Fruit fly (Drosophila melanogaster) whole organism, prepupa: ENCODE results near the gene CG2246.

Source experiments
- CG10631 ChIP-seq: fragments of 200-800 bp; sonication (Bioruptor generic); optimal IDR thresholded peaks from 2 replicates; lab custom pipeline; 2016; ENCODE audit warnings: missing biosample characterization, missing genetic modification characterization
- CG10669 ChIP-seq: fragments of 200-800 bp; sonication (Bioruptor generic); optimal IDR thresholded peaks from 3 replicates; lab custom pipeline; 2018; ENCODE audit warnings: missing biosample characterization, mild to moderate bottlenecking, missing genetic modification characterization, moderate library complexity
- CG11762 ChIP-seq: fragments of 200-800 bp; sonication (Bioruptor generic); optimal IDR thresholded peaks from 3 replicates; lab custom pipeline; 2016; ENCODE audit warnings: missing biosample characterization, missing genetic modification characterization; ENCODE audit not compliant: insufficient read depth
- CG11902 ChIP-seq: fragments of 200-800 bp; sonication (Bioruptor generic); optimal IDR thresholded peaks from 3 replicates; lab custom pipeline; 2016; ENCODE audit warnings: missing biosample characterization, missing genetic modification characterization
- CG15336 ChIP-seq: fragments of 200-800 bp; sonication (Bioruptor generic); IDR thresholded peaks from 2 replicates; pipeline ENCODE4 v1.3.6; 2022; ENCODE audit warnings: missing biosample characterization, missing genetic modification characterization
- CG1621 ChIP-seq: fragments of 200-800 bp; sonication (Bioruptor generic); optimal IDR thresholded peaks from 3 replicates; lab custom pipeline; 2018; ENCODE audit warnings: missing biosample characterization, mild to moderate bottlenecking, missing genetic modification characterization
- CG3032 ChIP-seq: fragments of 200-800 bp; optimal IDR thresholded peaks from 2 replicates; lab custom pipeline; 2019; ENCODE audit warnings: missing biosample characterization, mild to moderate bottlenecking, missing genetic modification characterization, moderate library complexity
- CG31627 ChIP-seq: fragments of 200-800 bp; sonication (Bioruptor generic); optimal IDR thresholded peaks from 3 replicates; lab custom pipeline; 2016; ENCODE audit warnings: missing biosample characterization, missing genetic modification characterization
- CG34406 ChIP-seq: fragments of 200-800 bp; sonication (Bioruptor generic); optimal IDR thresholded peaks from 3 replicates; lab custom pipeline; 2016; ENCODE audit warnings: missing biosample characterization, missing genetic modification characterization
- CG3919 ChIP-seq: fragments of 200-800 bp; sonication (Bioruptor generic); optimal IDR thresholded peaks from 3 replicates; lab custom pipeline; 2016; ENCODE audit warnings: missing biosample characterization, missing genetic modification characterization
- CG4318 ChIP-seq: fragments of 200-800 bp; sonication (Bioruptor generic); optimal IDR thresholded peaks from 3 replicates; lab custom pipeline; 2017; ENCODE audit warnings: missing biosample characterization, mild to moderate bottlenecking, missing genetic modification characterization
- CG6163 ChIP-seq: fragments of 200-800 bp; sonication (Bioruptor generic); IDR thresholded peaks from 3 replicates; pipeline ENCODE4 v1.3.6; 2022; ENCODE audit warnings: missing biosample characterization, missing genetic modification characterization
- CG6276 ChIP-seq: fragments of 200-800 bp; sonication (Bioruptor generic); optimal IDR thresholded peaks from 2 replicates; lab custom pipeline; 2017; ENCODE audit warnings: missing biosample characterization, mild to moderate bottlenecking, missing genetic modification characterization
- CG6792 ChIP-seq: fragments of 200-800 bp; sonication (Bioruptor generic); optimal IDR thresholded peaks from 3 replicates; lab custom pipeline; 2016; ENCODE audit warnings: missing biosample characterization, missing genetic modification characterization
- CG6808 ChIP-seq: fragments of 200-800 bp; sonication (Bioruptor generic); optimal IDR thresholded peaks from 3 replicates; lab custom pipeline; 2017; ENCODE audit warnings: missing biosample characterization, missing genetic modification characterization, mild to moderate bottlenecking, moderate library complexity, missing genetic modification reagents
- CG6854 ChIP-seq: fragments of 200-800 bp; sonication (Bioruptor generic); optimal IDR thresholded peaks from 2 replicates; lab custom pipeline; 2017; ENCODE audit warnings: missing biosample characterization, mild to moderate bottlenecking, missing genetic modification characterization
- CG7368 ChIP-seq: fragments of 200-800 bp; sonication (Bioruptor generic); optimal IDR thresholded peaks from 3 replicates; lab custom pipeline; 2016; ENCODE audit warnings: missing biosample characterization, missing genetic modification characterization
- CG8119 ChIP-seq: fragments of 200-800 bp; sonication (Bioruptor generic); IDR thresholded peaks from 3 replicates; pipeline ENCODE4 v1.3.6; 2022; ENCODE audit warnings: missing biosample characterization, missing genetic modification characterization
- CG8319 ChIP-seq: fragments of 200-800 bp; sonication (Bioruptor generic); optimal IDR thresholded peaks from 3 replicates; lab custom pipeline; 2016; ENCODE audit warnings: missing biosample characterization, missing genetic modification characterization
- CG9139 ChIP-seq: fragments of 200-800 bp; sonication (Bioruptor generic); optimal IDR thresholded peaks from 3 replicates; lab custom pipeline; 2017; ENCODE audit warnings: missing biosample characterization, mild to moderate bottlenecking, missing genetic modification characterization
- Eip75B ChIP-seq: fragments of 200-800 bp; sonication (Bioruptor generic); optimal IDR thresholded peaks from 3 replicates; lab custom pipeline; 2016; ENCODE audit warnings: missing biosample characterization, missing genetic modification characterization
- Eip78C ChIP-seq: fragments of 200-800 bp; sonication (Bioruptor generic); peaks from one replicate; lab custom pipeline; 2016; ENCODE audit warnings: missing biosample characterization, missing genetic modification characterization
- Eip93F ChIP-seq: fragments of 200-800 bp; sonication (Bioruptor generic); optimal IDR thresholded peaks from 2 replicates; lab custom pipeline; 2016; ENCODE audit warnings: missing biosample characterization, mild to moderate bottlenecking, missing genetic modification characterization
- Ets96B ChIP-seq: fragments of 200-800 bp; optimal IDR thresholded peaks from 2 replicates; lab custom pipeline; 2019; ENCODE audit warnings: missing biosample characterization, mild to moderate bottlenecking, missing genetic modification characterization, moderate library complexity
- Gug ChIP-seq: fragments of 200-800 bp; sonication (Bioruptor generic); IDR thresholded peaks from 2 replicates; pipeline ENCODE4 v1.3.6; 2022; ENCODE audit warnings: missing biosample characterization, missing genetic modification characterization
- Hr38 ChIP-seq: sonication (Bioruptor generic); optimal IDR thresholded peaks from 2 replicates; lab custom pipeline; 2016; ENCODE audit warnings: missing biosample characterization, missing genetic modification characterization
- Hr39 ChIP-seq: fragments of 200-800 bp; sonication (Bioruptor generic); optimal IDR thresholded peaks from 2 replicates; lab custom pipeline; 2016; ENCODE audit warnings: missing biosample characterization, missing genetic modification characterization
- Hr4 ChIP-seq: fragments of 200-800 bp; sonication (Bioruptor generic); optimal IDR thresholded peaks from 3 replicates; lab custom pipeline; 2016; ENCODE audit warnings: missing biosample characterization, missing genetic modification characterization
- Lpt ChIP-seq: fragments of 200-800 bp; sonication (Bioruptor generic); optimal IDR thresholded peaks from 3 replicates; lab custom pipeline; 2016; ENCODE audit warnings: missing biosample characterization, missing genetic modification characterization
- Met ChIP-seq: fragments of 200-800 bp; sonication (Bioruptor generic); optimal IDR thresholded peaks from 3 replicates; lab custom pipeline; 2016; ENCODE audit warnings: missing biosample characterization, missing genetic modification characterization
- OdsH ChIP-seq: fragments of 200-800 bp; sonication (Bioruptor generic); optimal IDR thresholded peaks from 3 replicates; lab custom pipeline; 2016; ENCODE audit warnings: missing biosample characterization, missing genetic modification characterization
- Smox ChIP-seq: fragments of 200-800 bp; sonication (Bioruptor generic); optimal IDR thresholded peaks from 3 replicates; lab custom pipeline; 2016; ENCODE audit warnings: missing biosample characterization, missing genetic modification characterization
- Sox14 ChIP-seq: fragments of 200-800 bp; sonication (Bioruptor generic); optimal IDR thresholded peaks from 3 replicates; lab custom pipeline; 2016; ENCODE audit warnings: missing biosample characterization, missing genetic modification characterization
- Sox15 ChIP-seq: fragments of 200-800 bp; sonication (Bioruptor generic); optimal IDR thresholded peaks from 3 replicates; lab custom pipeline; 2016; ENCODE audit warnings: missing biosample characterization, missing genetic modification characterization
- achi ChIP-seq: fragments of 200-800 bp; sonication (Bioruptor generic); optimal IDR thresholded peaks from 3 replicates; lab custom pipeline; 2016; ENCODE audit warnings: missing biosample characterization, missing genetic modification characterization
- acj6 ChIP-seq: fragments of 200-800 bp; sonication (Bioruptor generic); optimal IDR thresholded peaks from 3 replicates; lab custom pipeline; 2016; ENCODE audit warnings: missing biosample characterization, missing genetic modification characterization
- cyc ChIP-seq: fragments of 200-800 bp; sonication (Bioruptor generic); optimal IDR thresholded peaks from 3 replicates; lab custom pipeline; 2016; ENCODE audit warnings: missing biosample characterization, missing genetic modification characterization
- dsx ChIP-seq: fragments of 200-800 bp; optimal IDR thresholded peaks from 3 replicates; lab custom pipeline; 2019; ENCODE audit warnings: missing biosample characterization, mild to moderate bottlenecking, missing genetic modification characterization, moderate library complexity; ENCODE audit not compliant: poor library complexity, severe bottlenecking
- eg ChIP-seq: fragments of 200-800 bp; sonication (Bioruptor generic); IDR thresholded peaks from 3 replicates; pipeline ENCODE4 v1.3.6; 2022; ENCODE audit warnings: missing biosample characterization, missing genetic modification characterization
- esn ChIP-seq: fragments of 200-800 bp; sonication (Bioruptor generic); optimal IDR thresholded peaks from 2 replicates; lab custom pipeline; 2016; ENCODE audit warnings: missing biosample characterization, mild to moderate bottlenecking, missing genetic modification characterization, moderate library complexity
- fd59A ChIP-seq: fragments of 200-800 bp; sonication (Bioruptor generic); optimal IDR thresholded peaks from 2 replicates; lab custom pipeline; 2017; ENCODE audit warnings: missing biosample characterization, mild to moderate bottlenecking, missing genetic modification characterization, missing genetic modification reagents
- fd85E ChIP-seq: fragments of 200-800 bp; sonication (Bioruptor generic); optimal IDR thresholded peaks from 3 replicates; lab custom pipeline; 2016; ENCODE audit warnings: missing biosample characterization, missing genetic modification characterization
- lz ChIP-seq: fragments of 200-800 bp; sonication (Bioruptor generic); optimal IDR thresholded peaks from 3 replicates; lab custom pipeline; 2016; ENCODE audit warnings: missing biosample characterization, missing genetic modification characterization
- net ChIP-seq: fragments of 200-800 bp; sonication (Bioruptor generic); optimal IDR thresholded peaks from 3 replicates; lab custom pipeline; 2016; ENCODE audit warnings: missing biosample characterization, missing genetic modification characterization
- pdm3 ChIP-seq: fragments of 200-800 bp; sonication (Bioruptor generic); optimal IDR thresholded peaks from 3 replicates; lab custom pipeline; 2016; ENCODE audit warnings: missing biosample characterization, missing genetic modification characterization
- spab ChIP-seq: fragments of 200-800 bp; sonication (Bioruptor generic); optimal IDR thresholded peaks from 2 replicates; lab custom pipeline; 2017; ENCODE audit warnings: missing biosample characterization, mild to moderate bottlenecking, missing genetic modification characterization, missing genetic modification reagents
- svp ChIP-seq: fragments of 200-800 bp; sonication (Bioruptor generic); peaks from one replicate; lab custom pipeline; 2016; ENCODE audit warnings: missing biosample characterization, missing genetic modification characterization

The CG2246 gene

dm6 chr3R:30567215-30567614 lies 34.1 kb downstream of the CG2246 start (continued):
- TF ChIP-seq svp (peak; percentile 35), CG6792 (GFP tag; lab: Kevin White, UChicago) (peak; percentile 20), Smox (GFP tag; lab: Kevin White, UChicago) (peak; percentile 18), CG9139 (GFP tag; lab: Kevin White, UChicago) (no peak), esn (peak; percentile 33), CG3919 (GFP tag; lab: Kevin White, UChicago) (peak; percentile 54), CG10631 (GFP tag; lab: Kevin White, UChicago) (peak; percentile 50), CG1621 (tag; lab: Kevin White, UChicago) (no peak), CG6276 (GFP tag; lab: Kevin White, UChicago) (peak; percentile 61), Lpt (peak; percentile 19), CG4318 (GFP tag; lab: Kevin White, UChicago) (peak; percentile 76), lz (GFP tag; lab: Kevin White, UChicago) (peak; percentile 29), eg (peak; percentile 54; the same call in 2 of the 3 replicates), Sox14 (GFP tag; lab: Kevin White, UChicago) (peak; percentile 64), OdsH (GFP tag; lab: Kevin White, UChicago) (peak; percentile 62), Eip75B (peak; percentile 24), Met (GFP tag; lab: Kevin White, UChicago) (peak; percentile 50), CG3032 (tag; lab: Kevin White, UChicago) (peak; percentile 14), CG7368 (GFP tag; lab: Kevin White, UChicago) (peak; percentile 29), Ets96B (tag; lab: Kevin White, UChicago) (peak; percentile 35), Hr39 (peak; percentile 40), Hr38 (no peak), spab (GFP tag; lab: Kevin White, UChicago) (peak; percentile 14), fd59A (GFP tag; lab: Kevin White, UChicago) (no peak), CG11762 (peak; percentile 8), acj6 (GFP tag; lab: Kevin White, UChicago) (peak; percentile 40), achi (GFP tag; lab: Kevin White, UChicago) (peak; percentile 55), Hr4 (GFP tag; lab: Kevin White, UChicago) (peak; percentile 52), CG6854 (GFP tag; lab: Kevin White, UChicago) (no peak), CG11902 (no peak), Eip93F (GFP tag; lab: Kevin White, UChicago) (no peak), CG10669 (peak; percentile 29), CG6163 (GFP tag; lab: Robert Waterston, UW) (peak; percentile 75), CG31627 (GFP tag; lab: Kevin White, UChicago) (peak; percentile 40), Sox15 (GFP tag; lab: Kevin White, UChicago) (peak; percentile 4), Eip78C (GFP tag; lab: Kevin White, UChicago) (peak; percentile 88)

DNA sequence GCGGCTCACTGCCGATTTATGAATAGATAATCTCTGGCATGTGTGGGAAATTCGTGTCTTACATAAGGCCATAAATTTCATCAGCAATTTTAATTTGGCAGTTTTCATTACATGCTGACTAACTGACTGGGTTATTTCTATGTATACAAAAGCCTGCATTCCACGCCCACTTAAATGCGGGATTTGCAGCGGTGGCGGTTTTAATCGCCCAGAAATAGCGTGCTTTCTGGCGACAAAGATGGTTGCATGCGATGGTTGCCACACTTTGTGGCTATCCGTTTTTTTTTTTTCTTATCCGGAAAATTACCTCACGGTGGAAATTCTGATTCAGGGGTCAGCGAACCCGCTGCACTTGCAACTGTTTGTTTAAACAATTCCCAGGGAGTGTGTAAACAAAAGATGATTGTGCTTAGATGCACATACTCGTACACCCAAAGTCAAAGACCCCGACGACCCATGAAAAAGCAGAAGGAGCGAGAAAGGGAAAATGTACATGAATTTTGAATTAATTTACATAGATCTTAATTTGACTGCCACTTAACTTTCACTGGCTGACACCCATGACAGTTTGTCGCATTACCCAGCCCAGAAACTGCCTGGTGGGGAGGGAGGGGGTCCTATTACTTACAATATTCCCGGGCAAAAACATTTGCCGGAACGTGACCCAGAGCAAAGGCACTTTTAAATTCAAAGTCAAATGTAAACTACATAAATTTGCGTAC lies 34.9 kb downstream of the CG2246 start:
- TF ChIP-seq net (GFP tag; lab: Kevin White, UChicago) (no peak), Eip78C (GFP tag; lab: Kevin White, UChicago) (peak; percentile 3), dsx (GFP tag; lab: Kevin White, UChicago) (no peak)

- no peak for TF ChIP-seq Lpt
- no peak for TF ChIP-seq CG11762
- TF ChIP-seq Hr38: no peak
- no peak for TF ChIP-seq CG6854 (GFP tag; lab: Kevin White, UChicago)
- TF ChIP-seq pdm3 (GFP tag; lab: Kevin White, UChicago): peak; percentile 32
- peak; percentile 15 for TF ChIP-seq Smox (GFP tag; lab: Kevin White, UChicago)
- no peak for TF ChIP-seq CG7368 (GFP tag; lab: Kevin White, UChicago)
- TF ChIP-seq cyc: peak; percentile 9
- TF ChIP-seq fd85E (GFP tag; lab: Kevin White, UChicago): no peak
- TF ChIP-seq Sox14 (GFP tag; lab: Kevin White, UChicago): peak; percentile 23
- peak; percentile 21 for TF ChIP-seq Met (GFP tag; lab: Kevin White, UChicago)
- TF ChIP-seq CG11902: no peak
- TF ChIP-seq CG3032 (tag; lab: Kevin White, UChicago): no peak
- TF ChIP-seq Gug (GFP tag; lab: Robert Waterston, UW): no peak
- peak; percentile 52; the same call in 2 of the 3 replicates for TF ChIP-seq CG8119 (GFP tag; lab: Robert Waterston, UW)
- no peak for TF ChIP-seq lz (GFP tag; lab: Kevin White, UChicago)
- TF ChIP-seq CG6792 (GFP tag; lab: Kevin White, UChicago): peak; percentile 1
- TF ChIP-seq CG6808: no peak
- no peak for TF ChIP-seq achi (GFP tag; lab: Kevin White, UChicago)
- no peak for TF ChIP-seq CG8319
- peak; percentile 29 for TF ChIP-seq Eip75B
- TF ChIP-seq CG34406 (GFP tag; lab: Kevin White, UChicago): no peak
- TF ChIP-seq CG15336 (GFP tag; lab: Robert Waterston, UW): peak; percentile 54
Observed at dm6 chr3R:30564479-30564878, 36.8 kb downstream of the CG2246 start.
